Fruit fly (Drosophila melanogaster) whole organism, wandering third instar larva: ENCODE results near the gene CREG.

Experiments
- Hr78 ChIP-seq: fragments of >200 bp; optimal IDR thresholded peaks from 2 replicates; lab custom pipeline; 2017; ENCODE audit warnings: missing biosample characterization, missing genetic modification characterization
- Sp1 ChIP-seq: fragments of 200-800 bp; sonication (Bioruptor generic); optimal IDR thresholded peaks from 3 replicates; lab custom pipeline; 2019; ENCODE audit warnings: missing biosample characterization, mild to moderate bottlenecking, missing genetic modification characterization, moderate library complexity
- Vsx2 ChIP-seq: fragments of 200-300, 225-300 bp; sonication (Bioruptor generic); optimal IDR thresholded peaks from 2 replicates; lab custom pipeline; 2018; ENCODE audit warnings: missing biosample characterization, missing genetic modification characterization; ENCODE audit not compliant: partially characterized antibody
- br ChIP-seq: fragments of 200-800 bp; sonication (Bioruptor generic); optimal IDR thresholded peaks from 2 replicates; lab custom pipeline; 2016; ENCODE audit warnings: missing biosample characterization, missing genetic modification characterization
- brk ChIP-seq: fragments of 200-800 bp; sonication (Bioruptor generic); optimal IDR thresholded peaks from 2 replicates; lab custom pipeline; 2016; ENCODE audit warnings: missing biosample characterization, mild to moderate bottlenecking, missing genetic modification characterization
- dsf ChIP-seq: sonication (Bioruptor generic); optimal IDR thresholded peaks from 2 replicates; lab custom pipeline; 2016; ENCODE audit warnings: missing biosample characterization, missing genetic modification characterization, borderline replicate concordance
- ey ChIP-seq: fragments of 200-800 bp; sonication (Bioruptor generic); optimal IDR thresholded peaks from 2 replicates; lab custom pipeline; 2016; ENCODE audit warnings: missing biosample characterization, missing genetic modification characterization
- fru ChIP-seq: fragments of 200-800 bp; sonication (Bioruptor generic); optimal IDR thresholded peaks from 3 replicates; lab custom pipeline; 2016; ENCODE audit warnings: missing biosample characterization, mild to moderate bottlenecking, missing genetic modification characterization
- lola ChIP-seq: fragments of >200 bp; optimal IDR thresholded peaks from 2 replicates; lab custom pipeline; 2017; ENCODE audit warnings: missing biosample characterization, missing genetic modification characterization
- usp ChIP-seq: fragments of >200 bp; optimal IDR thresholded peaks from 2 replicates; lab custom pipeline; 2017; ENCODE audit warnings: missing biosample characterization, missing genetic modification characterization

- no peak for TF ChIP-seq lola (GFP tag; lab: Kevin White, UChicago)
- no peak for TF ChIP-seq fru (GFP tag; lab: Kevin White, UChicago)
- TF ChIP-seq brk (GFP tag; lab: Kevin White, UChicago): no peak
- TF ChIP-seq usp: no peak
- TF ChIP-seq Hr78: no peak
- TF ChIP-seq Vsx2 (GFP tag; lab: Kevin White, UChicago): no peak
- TF ChIP-seq ey (GFP tag; lab: Kevin White, UChicago): no peak
- TF ChIP-seq dsf (GFP tag; lab: Kevin White, UChicago): no peak
- TF ChIP-seq Sp1: no peak
- TF ChIP-seq br (GFP tag; lab: Kevin White, UChicago): no peak
These were observed 25.9 kb upstream of the CREG start, which contains the start of gene CG42835 for dm6 chr3R:17420338-17420737.
